Worm (Caenorhabditis elegans) whole organism, young adult: Measurements from ENCODE around the gene M05D6.8.

Source experiments
- B0019.2 ChIP-seq: fragments of 200-800 bp; sonication (Bioruptor generic); conservative IDR thresholded peaks from 2 replicates; pipeline ENCODE4 v1.3.6; 2022; ENCODE audit warnings: missing genetic modification reagents, missing genetic modification characterization, missing compliant biosample characterization
- B0035.1 ChIP-seq: sonication (generic microtip); optimal IDR thresholded peaks from 2 replicates; lab custom pipeline; 2016; ENCODE audit warnings: missing genetic modification characterization, mild to moderate bottlenecking, missing compliant biosample characterization, missing genotype, missing genetic modification reagents
- F10E7.11 ChIP-seq: sonication (generic microtip); optimal IDR thresholded peaks from 2 replicates; lab custom pipeline; 2017; ENCODE audit warnings: mild to moderate bottlenecking, missing genetic modification characterization, moderate library complexity, missing compliant biosample characterization
- F23B12.7 ChIP-seq: sonication (generic microtip); optimal IDR thresholded peaks from 2 replicates; lab custom pipeline; 2017; ENCODE audit warnings: missing genetic modification characterization, mild to moderate bottlenecking, missing compliant biosample characterization, antibody characterized with exemption, moderate library complexity; ENCODE audit not compliant: insufficient read depth
- F39B2.1 ChIP-seq: fragments of 200-800 bp; sonication (Bioruptor generic); IDR thresholded peaks from 2 replicates; pipeline ENCODE4 v1.3.6; 2022; ENCODE audit warnings: missing genetic modification reagents, missing genetic modification characterization, missing compliant biosample characterization
- F49E8.2 ChIP-seq: sonication (generic microtip); optimal IDR thresholded peaks from 3 replicates; lab custom pipeline; 2017; ENCODE audit warnings: missing genetic modification characterization, mild to moderate bottlenecking, missing compliant biosample characterization, antibody characterized with exemption, moderate library complexity; ENCODE audit not compliant: insufficient read depth
- F57A8.1 ChIP-seq: fragments of 200-800 bp; sonication (Bioruptor generic); optimal IDR thresholded peaks from 2 replicates; lab custom pipeline; 2018; ENCODE audit warnings: mild to moderate bottlenecking, missing genetic modification characterization, moderate library complexity, missing compliant biosample characterization
- F57C9.4 ChIP-seq: sonication (generic microtip); optimal IDR thresholded peaks from 2 replicates; lab custom pipeline; 2017; ENCODE audit warnings: mild to moderate bottlenecking, missing genetic modification characterization, missing compliant biosample characterization
- K11D2.4 ChIP-seq: fragments of 200-800 bp; sonication (Bioruptor generic); IDR thresholded peaks from 2 replicates; pipeline ENCODE4 v1.3.6; 2022; ENCODE audit warnings: missing genetic modification reagents, missing genetic modification characterization, missing compliant biosample characterization
- K12H6.12 ChIP-seq: fragments of 200-800 bp; sonication (Bioruptor generic); optimal IDR thresholded peaks from 2 replicates; lab custom pipeline; 2018; ENCODE audit warnings: mild to moderate bottlenecking, missing genetic modification characterization, missing compliant biosample characterization
- Y56A3A.18 ChIP-seq: fragments of 200-800 bp; sonication (Bioruptor generic); IDR thresholded peaks from 2 replicates; pipeline ENCODE4 v1.3.6; 2022; ENCODE audit warnings: missing genetic modification reagents, missing genetic modification characterization, missing compliant biosample characterization
- akir-1 ChIP-seq: fragments of 200-800 bp; sonication (Bioruptor generic); optimal IDR thresholded peaks from 2 replicates; lab custom pipeline; 2018; ENCODE audit warnings: mild to moderate bottlenecking, missing genetic modification characterization, moderate library complexity, missing compliant biosample characterization
- aptf-3 ChIP-seq: fragments of 200-800 bp; sonication (Bioruptor generic); IDR thresholded peaks from 2 replicates; pipeline ENCODE4 v1.3.6; 2022; ENCODE audit warnings: missing genetic modification characterization, missing compliant biosample characterization
- athp-1 ChIP-seq: sonication (generic microtip); optimal IDR thresholded peaks from 2 replicates; lab custom pipeline; 2017; ENCODE audit warnings: mild to moderate bottlenecking, missing genetic modification characterization, missing compliant biosample characterization
- attf-5 ChIP-seq: fragments of 200-800 bp; sonication (Bioruptor generic); optimal IDR thresholded peaks from 2 replicates; lab custom pipeline; 2018; ENCODE audit warnings: mild to moderate bottlenecking, missing genetic modification characterization, missing compliant biosample characterization
- bed-2 ChIP-seq: fragments of 200-800 bp; sonication (Bioruptor generic); IDR thresholded peaks from 2 replicates; pipeline ENCODE4 v1.3.6; 2022; ENCODE audit warnings: missing genetic modification reagents, missing genetic modification characterization, missing compliant biosample characterization
- ccch-3 ChIP-seq: fragments of 200-800 bp; sonication (Bioruptor generic); optimal IDR thresholded peaks from 2 replicates; lab custom pipeline; 2018; ENCODE audit warnings: mild to moderate bottlenecking, missing genetic modification characterization, missing compliant biosample characterization
- cebp-1 ChIP-seq, 2 experiments: fragments of 200-800 bp in 1 of 2; sonication (Bioruptor generic) in 1 of 2; sonication (generic microtip) in 1 of 2; IDR thresholded peaks in 1 of 2; optimal IDR thresholded peaks in 1 of 2; 2 replicates each; pipeline versions ENCODE4 v1.3.6 to Lab custom; 2017 to 2022; ENCODE audit warnings: missing compliant biosample characterization in 2 of 2, missing genetic modification characterization in 2 of 2, mild to moderate bottlenecking in 1 of 2, missing genetic modification reagents in 1 of 2, moderate library complexity in 1 of 2
- ceh-100 ChIP-seq: fragments of 200-800 bp; sonication (Bioruptor generic); IDR thresholded peaks from 2 replicates; pipeline ENCODE4 v1.3.6; 2022; ENCODE audit warnings: missing genetic modification reagents, missing genetic modification characterization, missing compliant biosample characterization
- ceh-27 ChIP-seq: fragments of 200-800 bp; sonication (Bioruptor generic); optimal IDR thresholded peaks from 2 replicates; lab custom pipeline; 2018; ENCODE audit warnings: mild to moderate bottlenecking, missing genetic modification characterization, moderate library complexity, missing compliant biosample characterization
- ceh-40 ChIP-seq: fragments of 200-800 bp; sonication (Bioruptor generic); IDR thresholded peaks from 2 replicates; pipeline ENCODE4 v1.3.6; 2022; ENCODE audit warnings: missing genetic modification characterization, missing compliant biosample characterization
- ceh-58 ChIP-seq: fragments of 200-800 bp; sonication (Bioruptor generic); IDR thresholded peaks from 2 replicates; pipeline ENCODE4 v1.3.6; 2022; ENCODE audit warnings: missing genetic modification characterization, missing compliant biosample characterization
- dox-1 ChIP-seq: fragments of 200-800 bp; sonication (Bioruptor generic); IDR thresholded peaks from 2 replicates; pipeline ENCODE4 v1.3.6; 2022; ENCODE audit warnings: missing genetic modification reagents, missing genetic modification characterization, missing compliant biosample characterization
- egl-18 ChIP-seq: fragments of 200-800 bp; sonication (Bioruptor generic); IDR thresholded peaks from 2 replicates; pipeline ENCODE4 v1.3.6; 2022; ENCODE audit warnings: missing genetic modification reagents, missing genetic modification characterization, missing compliant biosample characterization
- egrh-3 ChIP-seq: fragments of 200-800 bp; sonication (Bioruptor generic); IDR thresholded peaks from 2 replicates; pipeline ENCODE4 v1.3.6; 2022; ENCODE audit warnings: missing genetic modification reagents, missing genetic modification characterization, missing compliant biosample characterization
- him-1 ChIP-seq: sonication (generic microtip); optimal IDR thresholded peaks from 2 replicates; lab custom pipeline; 2016; ENCODE audit warnings: missing genotype, missing genetic modification reagents, missing genetic modification characterization, missing compliant biosample characterization
- hlh-26 ChIP-seq: fragments of 200-800 bp; sonication (Bioruptor generic); conservative IDR thresholded peaks from 2 replicates; pipeline ENCODE4 v1.3.6; 2022; ENCODE audit warnings: missing genetic modification reagents, missing genetic modification characterization, missing compliant biosample characterization
- hsf-1 ChIP-seq: fragments of 200-800 bp; sonication (Bioruptor generic); IDR thresholded peaks from 2 replicates; pipeline ENCODE4 v1.3.6; 2022; ENCODE audit warnings: missing genetic modification reagents, missing genetic modification characterization, missing compliant biosample characterization
- let-526 ChIP-seq: fragments of 200-800 bp; sonication (Bioruptor generic); IDR thresholded peaks from 2 replicates; pipeline ENCODE4 v1.3.6; 2022; ENCODE audit warnings: missing genetic modification reagents, missing genetic modification characterization, missing compliant biosample characterization
- let-607 ChIP-seq, 2 experiments: fragments of 200-800 bp in 1 of 2; sonication (Bioruptor generic) in 1 of 2; sonication (generic microtip) in 1 of 2; optimal IDR thresholded peaks; 2 replicates each; lab custom pipeline; 2016 to 2018; ENCODE audit warnings: mild to moderate bottlenecking in 2 of 2, missing compliant biosample characterization in 2 of 2, missing genetic modification characterization in 2 of 2, moderate library complexity in 2 of 2, missing genotype in 1 of 2
- lsl-1 ChIP-seq: fragments of 200-800 bp; sonication (Bioruptor generic); optimal IDR thresholded peaks from 2 replicates; lab custom pipeline; 2018; ENCODE audit warnings: mild to moderate bottlenecking, missing genetic modification characterization, moderate library complexity, missing compliant biosample characterization
- madf-10 ChIP-seq: sonication (generic microtip); optimal IDR thresholded peaks from 2 replicates; lab custom pipeline; 2016; ENCODE audit warnings: mild to moderate bottlenecking, missing genetic modification characterization, missing compliant biosample characterization
- mel-28 ChIP-seq: sonication (generic microtip); optimal IDR thresholded peaks from 2 replicates; lab custom pipeline; 2016; ENCODE audit warnings: borderline replicate concordance, mild to moderate bottlenecking, missing genetic modification characterization, missing compliant biosample characterization
- mxl-1 ChIP-seq: sonication (generic microtip); optimal IDR thresholded peaks from 2 replicates; lab custom pipeline; 2016; ENCODE audit warnings: missing genetic modification characterization, missing compliant biosample characterization
- nfya-1 ChIP-seq: sonication (generic microtip); optimal IDR thresholded peaks from 2 replicates; lab custom pipeline; 2017; ENCODE audit warnings: antibody characterized with exemption, missing compliant biosample characterization, missing genetic modification characterization, borderline replicate concordance; ENCODE audit not compliant: insufficient read depth
- nfyb-1 ChIP-seq: fragments of 200-800 bp; sonication (Bioruptor generic); IDR thresholded peaks from 2 replicates; pipeline ENCODE4 v1.3.6; 2022; ENCODE audit warnings: missing genetic modification reagents, missing genetic modification characterization, missing compliant biosample characterization
- nhr-179 ChIP-seq: sonication (generic microtip); optimal IDR thresholded peaks from 2 replicates; lab custom pipeline; 2016; ENCODE audit warnings: mild to moderate bottlenecking, missing genetic modification characterization, missing compliant biosample characterization
- nhr-90 ChIP-seq: sonication (generic microtip); optimal IDR thresholded peaks from 2 replicates; lab custom pipeline; 2016; ENCODE audit warnings: missing genotype, mild to moderate bottlenecking, missing genetic modification characterization, missing compliant biosample characterization
- pbrm-1 ChIP-seq: fragments of 200-800 bp; sonication (Bioruptor generic); IDR thresholded peaks from 2 replicates; pipeline ENCODE4 v1.3.6; 2022; ENCODE audit warnings: missing genetic modification reagents, missing genetic modification characterization, missing compliant biosample characterization
- rec-8 ChIP-seq, 2 experiments: sonication (generic microtip); optimal IDR thresholded peaks; 2 replicates each; lab custom pipeline; 2016; ENCODE audit warnings: mild to moderate bottlenecking in 2 of 2, missing genetic modification characterization in 2 of 2, missing genetic modification reagents in 2 of 2, missing genotype in 2 of 2, missing biosample characterization in 1 of 2, missing compliant biosample characterization in 1 of 2, moderate library complexity in 1 of 2
- sea-2 ChIP-seq: fragments of 200-800 bp; sonication (Bioruptor generic); IDR thresholded peaks from 2 replicates; pipeline ENCODE4 v1.3.6; 2022; ENCODE audit warnings: missing genetic modification characterization, missing compliant biosample characterization
- snpc-1.1 ChIP-seq: sonication (generic microtip); optimal IDR thresholded peaks from 2 replicates; lab custom pipeline; 2017; ENCODE audit warnings: missing genetic modification characterization, mild to moderate bottlenecking, missing compliant biosample characterization, antibody characterized with exemption, moderate library complexity, missing genotype, missing genetic modification reagents; ENCODE audit not compliant: insufficient read depth
- snpc-1.3 ChIP-seq: sonication (generic microtip); optimal IDR thresholded peaks from 2 replicates; lab custom pipeline; 2017; ENCODE audit warnings: missing genetic modification characterization, mild to moderate bottlenecking, missing compliant biosample characterization, antibody characterized with exemption, moderate library complexity, missing genotype, missing genetic modification reagents; ENCODE audit not compliant: insufficient read depth
- unc-62 ChIP-seq: fragments of 150-350 bp; optimal IDR thresholded peaks from 2 replicates; lab custom pipeline; 2014; ENCODE audit warnings: missing biosample characterization, missing genetic modification reagents, missing genetic modification characterization
- zfh-2 ChIP-seq: fragments of 200-800 bp; sonication (Bioruptor generic); conservative IDR thresholded peaks from 2 replicates; pipeline ENCODE4 v1.3.6; 2022; ENCODE audit warnings: missing genetic modification reagents, missing genetic modification characterization, missing compliant biosample characterization
- ztf-3 ChIP-seq: fragments of 200-800 bp; sonication (Bioruptor generic); optimal IDR thresholded peaks from 2 replicates; lab custom pipeline; 2018; ENCODE audit warnings: mild to moderate bottlenecking, missing genetic modification characterization, missing compliant biosample characterization

Gene M05D6.8

DNA sequence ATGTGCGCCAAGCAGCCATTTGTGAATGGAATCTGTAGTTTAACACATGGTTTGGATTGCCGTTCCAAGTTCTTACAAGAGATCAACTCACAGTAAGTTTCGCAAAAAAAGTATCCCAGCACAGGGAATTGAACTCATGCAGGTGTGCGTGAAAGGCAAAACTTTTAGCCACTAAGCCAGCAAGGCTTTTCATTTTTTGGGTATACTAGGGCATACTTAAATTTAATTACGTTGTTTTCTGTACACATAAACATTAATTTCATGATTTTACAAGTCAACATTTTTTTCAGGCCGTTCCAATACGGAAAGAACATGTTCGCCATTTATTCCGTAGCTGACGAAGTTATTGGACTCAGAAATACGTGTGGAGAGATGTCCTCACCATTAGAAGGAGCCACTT, 29.5 kb downstream of the M05D6.8 start (continued):
- TF ChIP-seq snpc-1.1 (tag; lab: Kevin White, UChicago) (peak; percentile 52), ceh-40 (GFP tag; lab: Robert Waterston, UW) (peak; percentile 76), F49E8.2 (tag; lab: Kevin White, UChicago) (no peak), F23B12.7 (tag; lab: Kevin White, UChicago) (no peak), B0035.1 (tag; lab: Kevin White, UChicago) (peak; percentile 69), F10E7.11 (tag; lab: Kevin White, UChicago) (peak; percentile 90), snpc-1.3 (tag; lab: Kevin White, UChicago) (peak; percentile 88), nhr-90 (tag; lab: Kevin White, UChicago) (peak; percentile 85), zfh-2 (GFP tag; lab: Robert Waterston, UW) (no peak), let-526 (GFP tag; lab: Robert Waterston, UW) (0 out of 2 replicates have a peak, but pooled peaks have one; percentile 43), nhr-179 (peak; percentile 74), egl-18 (GFP tag; lab: Robert Waterston, UW) (0 out of 2 replicates have a peak, but pooled peaks have one; percentile 61), him-1 (tag; lab: Kevin White, UChicago) (no peak), attf-5 (GFP tag; lab: Kevin White, UChicago) (peak; percentile 65), unc-62 (GFP tag; lab: Kevin White, UChicago) (no peak), nfya-1 (tag; lab: Kevin White, UChicago) (no peak), K11D2.4 (0 out of 2 replicates have a peak, but pooled peaks have one; percentile 37), athp-1 (tag; lab: Kevin White, UChicago) (peak; percentile 90), akir-1 (no peak), ceh-58 (GFP tag; lab: Robert Waterston, UW) (peak; percentile 98), hsf-1 (peak; percentile 81), mxl-1 (tag; lab: Kevin White, UChicago) (peak; percentile 86), nfyb-1 (GFP tag; lab: Robert Waterston, UW) (peak; percentile 61), Y56A3A.18 (GFP tag; lab: Robert Waterston, UW) (peak; percentile 59; the same call in 1 of the 2 replicates), dox-1 (GFP tag; lab: Robert Waterston, UW) (0 out of 2 replicates have a peak, but pooled peaks have one; percentile 27), B0019.2 (GFP tag; lab: Robert Waterston, UW) (no peak), F57C9.4 (tag; lab: Kevin White, UChicago) (peak; percentile 75), ceh-100 (GFP tag; lab: Robert Waterston, UW) (0 out of 2 replicates have a peak, but pooled peaks have one; percentile 41), hlh-26 (GFP tag; lab: Robert Waterston, UW) (no peak), mel-28 (tag; lab: Kevin White, UChicago) (no peak), ztf-3 (GFP tag; lab: Kevin White, UChicago) (peak; percentile 6), egrh-3 (GFP tag; lab: Robert Waterston, UW) (no peak), lsl-1 (GFP tag; lab: Kevin White, UChicago) (peak; percentile 44), ccch-3 (no peak), aptf-3 (GFP tag; lab: Robert Waterston, UW) (peak; percentile 74; the same call in 1 of the 2 replicates), bed-2 (GFP tag; lab: Robert Waterston, UW) (no peak), cebp-1 (GFP tag; IDR thresholded peaks at IDR 0.05; lab: Robert Waterston, UW) (no peak), cebp-1 (tag; optimal IDR thresholded peaks at IDR 0.05; lab: Kevin White, UChicago) (no peak), madf-10 (peak; percentile 27), ceh-27 (peak; percentile 34), rec-8 (tag; optimal IDR thresholded peaks at IDR 0.05; lab: Kevin White, UChicago) (peak; percentile 80 to 92), K12H6.12 (tag; lab: Kevin White, UChicago) (no peak), sea-2 (0 out of 2 replicates have a peak, but pooled peaks have one; percentile 29), pbrm-1 (GFP tag; lab: Robert Waterston, UW) (peak; percentile 63), let-607 (tag; optimal IDR thresholded peaks at IDR 0.05; lab: Kevin White, UChicago) (peak; percentile 32 to 36), F39B2.1 (GFP tag; lab: Robert Waterston, UW) (peak; percentile 23; the same call in 1 of the 2 replicates), F57A8.1 (GFP tag; lab: Kevin White, UChicago) (peak; percentile 83)
